Worm (Caenorhabditis elegans) whole organism, L2 larva: ENCODE data around the gene str-144.

Experiments
- F13H6.1 ChIP-seq: sonication (generic microtip); optimal IDR thresholded peaks from 2 replicates; lab custom pipeline; 2016; ENCODE audit warnings: missing genetic modification characterization, missing compliant biosample characterization
- R02D3.7 ChIP-seq: fragments of 150-350 bp; optimal IDR thresholded peaks from 2 replicates; lab custom pipeline; 2014; ENCODE audit warnings: missing biosample characterization, missing genetic modification characterization
- Y55F3AM.14 ChIP-seq: fragments of 200-800 bp; sonication (Bioruptor generic); optimal IDR thresholded peaks from 2 replicates; lab custom pipeline; 2018; ENCODE audit warnings: mild to moderate bottlenecking, missing genetic modification characterization, missing compliant biosample characterization
- ZK546.5 ChIP-seq: sonication (generic microtip); optimal IDR thresholded peaks from 2 replicates; lab custom pipeline; 2017; ENCODE audit warnings: missing biosample characterization, missing genetic modification characterization
- alr-1 ChIP-seq: fragments of 150-350 bp; optimal IDR thresholded peaks from 2 replicates; lab custom pipeline; 2014; ENCODE audit warnings: missing biosample characterization, missing genetic modification characterization
- aly-2 ChIP-seq: fragments of 150-350 bp; optimal IDR thresholded peaks from 2 replicates; lab custom pipeline; 2014; ENCODE audit warnings: missing biosample characterization, missing genetic modification characterization
- ama-1 ChIP-seq: fragments of 150-350 bp; optimal IDR thresholded peaks from 2 replicates; lab custom pipeline; 2018; ENCODE audit warnings: inconsistent platforms
- blmp-1 ChIP-seq: sonication (generic microtip); optimal IDR thresholded peaks from 2 replicates; lab custom pipeline; 2017; ENCODE audit warnings: missing genetic modification characterization, mild to moderate bottlenecking, missing compliant biosample characterization, antibody characterized with exemption, moderate library complexity; ENCODE audit not compliant: insufficient read depth
- ceh-82 ChIP-seq: fragments of 150-350 bp; optimal IDR thresholded peaks from 2 replicates; lab custom pipeline; 2014; ENCODE audit warnings: missing biosample characterization, missing genetic modification characterization
- egl-27 ChIP-seq: sonication (generic microtip); optimal IDR thresholded peaks from 3 replicates; lab custom pipeline; 2017; ENCODE audit warnings: missing biosample characterization, missing genetic modification reagents, missing genetic modification characterization
- elt-1 ChIP-seq: fragments of 150-350 bp; optimal IDR thresholded peaks from 2 replicates; lab custom pipeline; 2014; ENCODE audit warnings: missing biosample characterization, missing genetic modification characterization
- elt-3 ChIP-seq: sonication (generic microtip); optimal IDR thresholded peaks from 2 replicates; lab custom pipeline; 2017; ENCODE audit warnings: missing biosample characterization, missing genetic modification characterization
- fos-1 ChIP-seq: fragments of 150-350 bp; optimal IDR thresholded peaks from 2 replicates; lab custom pipeline; 2014; ENCODE audit warnings: missing biosample characterization, missing genetic modification characterization
- gmeb-1 ChIP-seq: fragments of 150-350 bp; optimal IDR thresholded peaks from 2 replicates; lab custom pipeline; 2014; ENCODE audit warnings: missing biosample characterization, missing genetic modification characterization
- lin-13 ChIP-seq: fragments of 150-350 bp; optimal IDR thresholded peaks from 2 replicates; lab custom pipeline; 2014; ENCODE audit warnings: missing biosample characterization, missing genetic modification reagents, missing genetic modification characterization
- lin-39 ChIP-seq: fragments of 150-350 bp; optimal IDR thresholded peaks from 2 replicates; lab custom pipeline; 2014; ENCODE audit warnings: missing biosample characterization, missing genetic modification reagents, missing genetic modification characterization
- mab-5 ChIP-seq: fragments of 150-350 bp; optimal IDR thresholded peaks from 2 replicates; lab custom pipeline; 2014; ENCODE audit warnings: missing biosample characterization, missing genetic modification characterization
- mbf-1 ChIP-seq: sonication (generic microtip); optimal IDR thresholded peaks from 2 replicates; lab custom pipeline; 2017; ENCODE audit warnings: missing biosample characterization, missing genetic modification characterization
- mdl-1 ChIP-seq, 2 experiments: fragments of 150-350 bp in 1 of 2; sonication (generic microtip) in 1 of 2; optimal IDR thresholded peaks; 2 replicates each; lab custom pipeline; 2017; ENCODE audit warnings: missing biosample characterization in 2 of 2, missing genetic modification characterization in 2 of 2
- nhr-10 ChIP-seq: sonication (generic microtip); optimal IDR thresholded peaks from 2 replicates; lab custom pipeline; 2017; ENCODE audit warnings: missing biosample characterization, missing genetic modification characterization
- nhr-11 ChIP-seq: fragments of 150-350 bp; optimal IDR thresholded peaks from 2 replicates; lab custom pipeline; 2014; ENCODE audit warnings: missing biosample characterization, missing genetic modification characterization
- nhr-12 ChIP-seq: fragments of 150-350 bp; optimal IDR thresholded peaks from 2 replicates; lab custom pipeline; 2014; ENCODE audit warnings: missing biosample characterization, missing genetic modification characterization
- nhr-129 ChIP-seq: fragments of 150-350 bp; optimal IDR thresholded peaks from 2 replicates; lab custom pipeline; 2014; ENCODE audit warnings: missing biosample characterization, missing genetic modification characterization
- nhr-21 ChIP-seq: fragments of 150-350 bp; optimal IDR thresholded peaks from 2 replicates; lab custom pipeline; 2014; ENCODE audit warnings: missing biosample characterization, missing genetic modification characterization
- nhr-23 ChIP-seq: fragments of 150-350 bp; optimal IDR thresholded peaks from 2 replicates; lab custom pipeline; 2014; ENCODE audit warnings: missing biosample characterization, missing genetic modification reagents, missing genetic modification characterization
- nhr-237 ChIP-seq: fragments of 150-350 bp; optimal IDR thresholded peaks from 2 replicates; lab custom pipeline; 2014; ENCODE audit warnings: missing biosample characterization, missing genetic modification characterization
- nhr-25 ChIP-seq: fragments of 150-350 bp; sonication (generic microtip); optimal IDR thresholded peaks from 3 replicates; lab custom pipeline; 2014; ENCODE audit warnings: missing biosample characterization, missing genetic modification characterization
- nhr-77 ChIP-seq: fragments of 150-350 bp; optimal IDR thresholded peaks from 2 replicates; lab custom pipeline; 2014; ENCODE audit warnings: missing biosample characterization, missing genetic modification characterization
- peb-1 ChIP-seq: fragments of 150-350 bp; optimal IDR thresholded peaks from 2 replicates; lab custom pipeline; 2014; ENCODE audit warnings: missing biosample characterization, missing genetic modification characterization
- sem-4 ChIP-seq: fragments of 150-350 bp; optimal IDR thresholded peaks from 2 replicates; lab custom pipeline; 2014; ENCODE audit warnings: missing biosample characterization, missing genetic modification reagents, missing genetic modification characterization
- skn-1 ChIP-seq: sonication (generic microtip); optimal IDR thresholded peaks from 2 replicates; lab custom pipeline; 2017; ENCODE audit warnings: missing biosample characterization, missing genetic modification characterization
- sma-3 ChIP-seq: sonication (generic microtip); optimal IDR thresholded peaks from 2 replicates; lab custom pipeline; 2016; ENCODE audit warnings: missing genetic modification reagents, missing genetic modification characterization, missing compliant biosample characterization
- unc-55 ChIP-seq: fragments of 150-350 bp; sonication (generic microtip); optimal IDR thresholded peaks from 3 replicates; lab custom pipeline; 2014; ENCODE audit warnings: missing biosample characterization, missing genetic modification reagents, missing genetic modification characterization
- ztf-1 ChIP-seq: fragments of 200-800 bp; sonication (Bioruptor generic); conservative IDR thresholded peaks from 2 replicates; pipeline ENCODE4 v1.3.6; 2022; ENCODE audit warnings: missing genetic modification characterization, missing compliant biosample characterization
- ztf-11 ChIP-seq: sonication (generic microtip); optimal IDR thresholded peaks from 2 replicates; lab custom pipeline; 2017; ENCODE audit warnings: missing biosample characterization, missing genetic modification characterization
- ztf-4 ChIP-seq: fragments of 150-350 bp; optimal IDR thresholded peaks from 2 replicates; lab custom pipeline; 2014; ENCODE audit warnings: missing biosample characterization, missing genetic modification characterization

str-144 gene

DNA sequence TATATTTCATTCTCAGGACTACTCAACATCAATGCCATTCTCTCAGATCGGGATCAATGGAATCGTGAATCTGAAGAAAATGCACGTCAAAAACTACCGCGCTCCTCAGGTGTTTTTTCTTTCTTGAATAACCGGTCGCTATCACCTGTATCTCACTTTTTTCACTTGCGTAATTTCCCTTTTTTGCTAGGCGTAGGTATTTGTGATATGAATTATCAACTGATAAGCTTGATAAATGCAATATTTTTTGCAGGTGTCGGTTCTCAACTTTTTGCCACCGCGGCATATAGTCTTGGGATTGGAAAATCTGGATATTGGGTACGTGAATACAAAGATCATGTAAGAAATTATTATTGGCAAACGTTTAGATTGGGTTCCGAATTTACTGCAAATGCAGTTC lies 16.8 kb downstream of the str-144 start:
- TF ChIP-seq mbf-1 (tag; lab: Kevin White, UChicago) (no peak), blmp-1 (tag; lab: Kevin White, UChicago) (peak; percentile 14), nhr-12 (tag; lab: Kevin White, UChicago) (no peak), ztf-11 (tag; lab: Kevin White, UChicago) (no peak)

DNA sequence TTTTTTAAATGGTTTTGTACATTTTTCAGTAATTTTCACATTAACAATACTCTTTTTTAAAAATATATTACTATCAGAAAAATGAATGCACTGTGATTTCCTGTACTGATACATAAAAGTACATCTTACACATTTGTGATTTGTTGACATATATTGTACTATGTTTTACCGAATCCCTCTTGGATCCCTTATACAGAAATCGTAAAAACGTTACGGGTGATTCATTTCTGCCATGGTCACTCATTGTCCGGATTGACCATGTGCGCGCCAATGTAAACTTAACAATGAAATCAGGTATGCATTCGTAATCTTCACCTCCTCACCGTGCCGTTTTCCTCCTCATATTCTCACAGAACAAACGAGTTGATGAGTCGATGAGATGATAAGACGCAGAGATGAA lies 17.8 kb downstream of the str-144 start, which contains the start of gene ZC513.2:
Gene ZC513.2 (plus strand): TSS at position 301 of the 400 bp plus-strand sequence.
- TF ChIP-seq nhr-12 (tag; lab: Kevin White, UChicago) (no peak), ztf-1 (no peak)

DNA sequence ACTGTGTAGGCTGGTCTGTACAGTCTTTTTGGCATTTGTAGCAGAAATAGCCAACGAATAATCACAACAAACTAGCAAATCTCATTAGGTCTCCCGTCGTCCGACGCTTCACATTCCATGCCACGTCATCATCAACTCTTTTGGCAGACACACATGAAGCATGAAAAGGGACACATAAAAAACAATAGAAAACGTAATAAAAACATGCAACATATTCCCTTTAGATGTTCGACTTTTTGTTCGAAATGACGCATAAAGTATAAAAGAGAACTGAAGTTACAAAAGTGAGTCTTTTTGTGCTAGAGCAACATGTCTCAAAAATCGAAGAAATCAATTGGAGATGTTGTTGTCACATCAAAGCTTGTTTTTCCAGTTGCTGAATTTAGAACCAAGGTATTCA lies 20.1 kb downstream of the str-144 start, which contains the start of gene sth-1:
Gene sth-1 (plus strand): TSS at position 301 of the 400 bp plus-strand sequence.
- TF ChIP-seq alr-1 (tag; lab: Kevin White, UChicago) (no peak), ama-1 (lab: Kevin White, UChicago) (no peak), ztf-1 (no peak), egl-27 (tag; lab: Kevin White, UChicago) (no peak), skn-1 (tag; lab: Kevin White, UChicago) (no peak), ZK546.5 (tag; lab: Kevin White, UChicago) (no peak), mbf-1 (tag; lab: Kevin White, UChicago) (no peak), nhr-129 (tag; lab: Kevin White, UChicago) (no peak), elt-1 (tag; lab: Kevin White, UChicago) (no peak), mab-5 (tag; lab: Kevin White, UChicago) (no peak), nhr-12 (tag; lab: Kevin White, UChicago) (no peak), nhr-23 (tag; lab: Kevin White, UChicago) (no peak), nhr-237 (no peak)

DNA sequence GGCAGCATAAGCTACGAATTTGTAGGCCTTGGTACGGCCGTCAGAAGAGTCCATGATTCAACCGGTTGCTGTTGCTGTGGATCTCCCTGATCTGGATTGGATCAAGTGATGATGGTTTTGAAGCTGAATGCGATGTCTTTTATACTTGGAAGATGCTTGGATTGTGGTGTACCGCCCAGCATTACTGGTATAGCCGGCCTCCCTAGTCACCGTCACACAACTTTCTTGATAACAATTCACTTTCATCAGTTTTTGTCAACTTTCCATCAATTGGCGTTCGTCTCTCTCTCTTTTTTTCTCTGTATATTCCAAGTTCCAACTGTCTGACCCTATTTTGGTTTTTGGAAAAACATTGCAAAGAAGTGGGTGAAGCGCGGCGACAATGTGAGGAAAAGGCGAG lies 21.1 kb downstream of the str-144 start, which contains the start of gene col-43:
Gene col-43 (minus strand): TSS at position 101 of the 400 bp plus-strand sequence.
- TF ChIP-seq ztf-4 (tag; lab: Kevin White, UChicago): no peak
- TF ChIP-seq elt-3 (tag; lab: Kevin White, UChicago): no peak
- TF ChIP-seq ceh-82 (tag; lab: Kevin White, UChicago): no peak
- TF ChIP-seq nhr-11: no peak
- TF ChIP-seq F13H6.1 (tag; lab: Kevin White, UChicago): no peak
- no peak for TF ChIP-seq nhr-10 (tag; lab: Kevin White, UChicago)
- TF ChIP-seq mdl-1 (tag; optimal IDR thresholded peaks at IDR 0.05; lab: Kevin White, UChicago): no peak
- TF ChIP-seq sma-3 (GFP tag; lab: Kevin White, UChicago): no peak
- TF ChIP-seq peb-1 (tag; lab: Kevin White, UChicago): no peak
- no peak for TF ChIP-seq lin-13 (GFP tag; lab: Kevin White, UChicago)
- no peak for TF ChIP-seq ZK546.5 (tag; lab: Kevin White, UChicago)
- TF ChIP-seq R02D3.7: no peak
- no peak for TF ChIP-seq elt-1 (tag; lab: Kevin White, UChicago)
- no peak for TF ChIP-seq sem-4 (tag; lab: Kevin White, UChicago)
- TF ChIP-seq aly-2: no peak

DNA sequence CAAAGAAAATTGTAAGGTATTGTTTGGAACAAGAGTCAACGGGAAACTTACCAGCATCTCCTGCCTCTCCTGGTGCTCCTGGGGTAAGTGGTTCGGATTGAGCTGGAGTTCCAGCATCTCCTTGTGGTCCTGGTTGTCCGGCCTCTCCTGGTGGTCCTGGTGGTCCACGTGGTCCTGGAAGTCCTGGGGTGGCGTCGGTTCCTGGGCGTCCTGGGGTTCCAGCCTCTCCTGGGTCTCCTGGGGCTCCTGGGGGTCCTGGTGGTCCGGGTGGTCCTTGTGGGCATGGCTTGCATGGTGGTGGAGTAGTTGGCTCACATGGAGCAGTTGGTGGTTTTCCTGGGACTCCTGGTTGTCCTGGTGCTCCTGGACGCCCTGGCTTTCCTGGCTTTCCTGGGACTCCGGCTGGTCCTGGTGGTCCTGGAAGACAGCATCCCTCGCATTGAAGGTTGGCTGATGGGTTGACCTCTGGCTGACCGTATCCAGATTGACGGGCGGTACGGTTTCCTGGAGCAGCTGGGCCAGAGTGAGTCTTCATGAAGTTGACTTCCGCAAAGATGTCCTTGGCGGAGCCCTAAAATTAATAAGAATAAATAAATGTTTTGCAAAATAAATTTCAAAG lies 21.8 kb downstream of the str-144 start:
- no peak for TF ChIP-seq sem-4 (tag; lab: Kevin White, UChicago)
- no peak for TF ChIP-seq nhr-23 (tag; lab: Kevin White, UChicago)
- TF ChIP-seq Y55F3AM.14 (GFP tag; lab: Kevin White, UChicago): no peak
- TF ChIP-seq nhr-12 (tag; lab: Kevin White, UChicago): no peak
- no peak for TF ChIP-seq mdl-1 (tag; optimal IDR thresholded peaks at IDR 0.05; lab: Kevin White, UChicago)
- no peak for TF ChIP-seq unc-55 (GFP tag; lab: Kevin White, UChicago)
- no peak for TF ChIP-seq nhr-25 (tag; lab: Kevin White, UChicago)
- no peak for TF ChIP-seq nhr-10 (tag; lab: Kevin White, UChicago)
- no peak for TF ChIP-seq alr-1 (tag; lab: Kevin White, UChicago)

DNA sequence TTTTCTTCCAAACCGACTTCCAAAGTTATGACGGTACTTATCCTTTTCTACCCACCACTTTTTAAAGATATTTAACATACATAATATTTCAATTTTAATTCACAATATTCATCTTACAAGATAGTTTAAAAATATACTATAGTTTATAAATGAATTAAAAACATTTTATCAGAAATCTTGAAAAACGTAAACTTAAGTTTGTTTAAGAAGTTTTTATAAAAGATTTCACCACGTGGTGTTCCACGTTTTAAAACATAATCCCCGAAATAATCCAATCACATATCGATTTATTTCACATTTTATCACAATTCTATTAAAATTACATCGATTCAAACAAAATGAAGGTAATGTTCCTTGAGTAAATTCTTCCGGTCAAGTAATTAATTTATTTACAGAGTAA lies 25.2 kb downstream of the str-144 start, which contains the start of gene ZC513.3:
Gene ZC513.3 (plus strand): TSS at position 301 of the 400 bp plus-strand sequence.
- TF ChIP-seq ztf-1: no peak
- no peak for TF ChIP-seq lin-39 (tag; lab: Kevin White, UChicago)
- TF ChIP-seq nhr-77 (tag; lab: Kevin White, UChicago): no peak
- TF ChIP-seq gmeb-1 (tag; lab: Kevin White, UChicago): no peak
- no peak for TF ChIP-seq fos-1 (tag; lab: Kevin White, UChicago)
- no peak for TF ChIP-seq nhr-21 (tag; lab: Kevin White, UChicago)
- no peak for TF ChIP-seq aly-2
- TF ChIP-seq nhr-129 (tag; lab: Kevin White, UChicago): no peak
- no peak for TF ChIP-seq ztf-4 (tag; lab: Kevin White, UChicago)
- TF ChIP-seq lin-13 (GFP tag; lab: Kevin White, UChicago): no peak
- TF ChIP-seq alr-1 (tag; lab: Kevin White, UChicago): no peak
